Fruit fly (Drosophila melanogaster) whole organism, embryonic: ENCODE data around the gene CG2021.

ENCODE experiments used
- CG1024 ChIP-seq: fragments of 200-800 bp; sonication (Bioruptor generic); IDR thresholded peaks from 2 replicates; pipeline ENCODE4 v1.3.6; 2022; ENCODE audit warnings: missing biosample characterization, missing genetic modification characterization
- CG10321 ChIP-seq: fragments of 200-800 bp; sonication (Bioruptor generic); IDR thresholded peaks from 2 replicates; pipeline ENCODE4 v1.3.6; 2022; ENCODE audit warnings: missing biosample characterization, missing genetic modification characterization
- CG11456 ChIP-seq: fragments of 200-800 bp; sonication (Bioruptor generic); IDR thresholded peaks from 3 replicates; pipeline ENCODE4 v1.3.6; 2022; ENCODE audit warnings: missing biosample characterization, missing genetic modification characterization
- CG11695 ChIP-seq: fragments of 200-800 bp; sonication (Bioruptor generic); IDR thresholded peaks from 3 replicates; pipeline ENCODE4 v1.3.6; 2022; ENCODE audit warnings: missing biosample characterization, missing genetic modification characterization
- CG12769 ChIP-seq: fragments of 200-800 bp; sonication (Bioruptor generic); optimal IDR thresholded peaks from 2 replicates; lab custom pipeline; 2019; ENCODE audit warnings: missing biosample characterization, mild to moderate bottlenecking, missing genetic modification characterization, moderate library complexity
- CG13775 ChIP-seq: fragments of 200-800 bp; sonication (Bioruptor generic); optimal IDR thresholded peaks from 3 replicates; lab custom pipeline; 2017; ENCODE audit warnings: missing biosample characterization, mild to moderate bottlenecking, missing genetic modification characterization
- CG1529 ChIP-seq: fragments of 200-800 bp; sonication (Bioruptor generic); optimal IDR thresholded peaks from 3 replicates; lab custom pipeline; 2018; ENCODE audit warnings: missing biosample characterization, missing genetic modification characterization
- CG1602 ChIP-seq: fragments of 200-800 bp; sonication (Bioruptor generic); optimal IDR thresholded peaks from 3 replicates; lab custom pipeline; 2016; ENCODE audit warnings: missing biosample characterization, missing genetic modification characterization
- CG17186 ChIP-seq: fragments of 200-800 bp; sonication (Bioruptor generic); optimal IDR thresholded peaks from 3 replicates; lab custom pipeline; 2017; ENCODE audit warnings: missing biosample characterization, missing genetic modification reagents, missing genetic modification characterization
- CG1832 ChIP-seq: fragments of 200-800 bp; sonication (Bioruptor generic); optimal IDR thresholded peaks from 2 replicates; lab custom pipeline; 2017; ENCODE audit warnings: missing biosample characterization, mild to moderate bottlenecking, missing genetic modification characterization, inconsistent platforms
- CG2678 ChIP-seq: fragments of 200-800 bp; sonication (Bioruptor generic); optimal IDR thresholded peaks from 3 replicates; lab custom pipeline; 2019; ENCODE audit warnings: missing biosample characterization, mild to moderate bottlenecking, missing genetic modification characterization, moderate library complexity
- CG30020 ChIP-seq: fragments of 200-800 bp; optimal IDR thresholded peaks from 2 replicates; lab custom pipeline; 2019; ENCODE audit warnings: missing biosample characterization, mild to moderate bottlenecking, missing genetic modification characterization, moderate library complexity
- CG43689 ChIP-seq: fragments of 200-800 bp; sonication (Bioruptor generic); IDR thresholded peaks from 2 replicates; pipeline ENCODE4 v1.3.6; 2022; ENCODE audit warnings: missing biosample characterization, missing genetic modification characterization
- CG6689 ChIP-seq: fragments of 200-800 bp; sonication (Bioruptor generic); IDR thresholded peaks from 2 replicates; pipeline ENCODE4 v1.3.6; 2022; ENCODE audit warnings: missing biosample characterization, missing genetic modification characterization
- CG6854 ChIP-seq: fragments of 200-800 bp; sonication (Bioruptor generic); optimal IDR thresholded peaks from 3 replicates; lab custom pipeline; 2017; ENCODE audit warnings: missing biosample characterization, mild to moderate bottlenecking, missing genetic modification characterization
- CG8290 ChIP-seq, 3 experiments: fragments of 200-800 bp; sonication (Bioruptor generic); optimal IDR thresholded peaks; 2 replicates each; lab custom pipeline; 2016 to 2019; ENCODE audit warnings: missing biosample characterization in 3 of 3, missing genetic modification characterization in 3 of 3, mild to moderate bottlenecking in 2 of 3, moderate library complexity in 1 of 3
- CG8478 ChIP-seq: fragments of >200 bp; optimal IDR thresholded peaks from 2 replicates; lab custom pipeline; 2018
- CG9609 ChIP-seq: fragments of 200-800 bp; sonication (Bioruptor generic); optimal IDR thresholded peaks from 3 replicates; lab custom pipeline; 2016; ENCODE audit warnings: missing biosample characterization, missing genetic modification characterization
- CG9932 ChIP-seq: fragments of 200-800 bp; sonication (Bioruptor generic); IDR thresholded peaks from 2 replicates; pipeline ENCODE4 v1.3.6; 2022; ENCODE audit warnings: missing biosample characterization, missing genetic modification characterization
- CkIIα-i1 ChIP-seq: fragments of 200-800 bp; sonication (Bioruptor generic); IDR thresholded peaks from 2 replicates; pipeline ENCODE4 v1.3.6; 2022; ENCODE audit warnings: missing biosample characterization, missing genetic modification characterization
- D19B ChIP-seq: fragments of 200-800 bp; sonication (Bioruptor generic); optimal IDR thresholded peaks from 2 replicates; lab custom pipeline; 2017; ENCODE audit warnings: missing biosample characterization, mild to moderate bottlenecking, missing genetic modification characterization
- Doc2 ChIP-seq: fragments of 200-800 bp; sonication (Bioruptor generic); IDR thresholded peaks from 2 replicates; pipeline ENCODE4 v1.3.6; 2022; ENCODE audit warnings: missing biosample characterization, missing genetic modification characterization
- Hand ChIP-seq: fragments of 200-800 bp; sonication (Bioruptor generic); optimal IDR thresholded peaks from 2 replicates; lab custom pipeline; 2017; ENCODE audit warnings: mild to moderate bottlenecking, missing biosample characterization, missing genetic modification reagents, missing genetic modification characterization
- Hmx ChIP-seq: fragments of 200-800 bp; sonication (Bioruptor generic); optimal IDR thresholded peaks from 2 replicates; lab custom pipeline; 2016; ENCODE audit warnings: missing biosample characterization, missing genetic modification characterization
- Jarid2 ChIP-seq: fragments of 200-800 bp; sonication (Bioruptor generic); optimal IDR thresholded peaks from 3 replicates; lab custom pipeline; 2017; ENCODE audit warnings: mild to moderate bottlenecking, missing biosample characterization, missing genetic modification reagents, missing genetic modification characterization
- Trl ChIP-seq, 3 experiments: fragments of >200 bp in 2 of 3; fragments of 200-800 bp in 1 of 3; sonication (Bioruptor generic) in 1 of 3; optimal IDR thresholded peaks; 2 replicates in 1 of 3; 3 replicates in 2 of 3; lab custom pipeline; 2016 to 2017; ENCODE audit warnings: missing biosample characterization in 1 of 3, missing genetic modification characterization in 1 of 3
- Xrp1 ChIP-seq: fragments of 200-800 bp; sonication (Bioruptor generic); IDR thresholded peaks from 2 replicates; pipeline ENCODE4 v1.3.6; 2022; ENCODE audit warnings: missing biosample characterization, missing genetic modification characterization
- ara ChIP-seq: fragments of 200-800 bp; sonication (Bioruptor generic); IDR thresholded peaks from 2 replicates; pipeline ENCODE4 v1.3.6; 2022; ENCODE audit warnings: missing biosample characterization, missing genetic modification characterization
- ash1 ChIP-seq: fragments of 200-800 bp; sonication (Bioruptor generic); optimal IDR thresholded peaks from 2 replicates; lab custom pipeline; 2018; ENCODE audit warnings: missing biosample characterization, mild to moderate bottlenecking, missing genetic modification characterization
- dmrt11E ChIP-seq: fragments of 200-800 bp; sonication (Bioruptor generic); optimal IDR thresholded peaks from 3 replicates; lab custom pipeline; 2018; ENCODE audit warnings: missing biosample characterization, mild to moderate bottlenecking, missing genetic modification characterization, moderate library complexity
- gem ChIP-seq: fragments of 200-800 bp; sonication (Bioruptor generic); optimal IDR thresholded peaks from 2 replicates; lab custom pipeline; 2019; ENCODE audit warnings: missing biosample characterization, mild to moderate bottlenecking, missing genetic modification characterization, moderate library complexity
- gt ChIP-seq: fragments of 200-800 bp; sonication (Bioruptor generic); IDR thresholded peaks from 2 replicates; pipeline ENCODE4 v1.3.6; 2022; ENCODE audit warnings: missing biosample characterization, missing genetic modification characterization
- h ChIP-seq: fragments of >200 bp; optimal IDR thresholded peaks from 2 replicates; lab custom pipeline; 2017
- her ChIP-seq: fragments of 200-800 bp; sonication (Bioruptor generic); optimal IDR thresholded peaks from 2 replicates; lab custom pipeline; 2016; ENCODE audit warnings: missing biosample characterization, missing genetic modification characterization
- ind ChIP-seq: fragments of 200-800 bp; sonication (Bioruptor generic); optimal IDR thresholded peaks from 3 replicates; lab custom pipeline; 2016; ENCODE audit warnings: missing biosample characterization, missing genetic modification characterization
- jing ChIP-seq: fragments of 200-800 bp; sonication (Bioruptor generic); optimal IDR thresholded peaks from 2 replicates; lab custom pipeline; 2018; ENCODE audit warnings: missing biosample characterization, mild to moderate bottlenecking, missing genetic modification characterization
- lbe ChIP-seq: fragments of 200-800 bp; sonication (Bioruptor generic); optimal IDR thresholded peaks from 2 replicates; lab custom pipeline; 2016; ENCODE audit warnings: missing biosample characterization, mild to moderate bottlenecking, missing genetic modification characterization
- lmd ChIP-seq: fragments of 200-800 bp; sonication (Bioruptor generic); IDR thresholded peaks from 2 replicates; pipeline ENCODE4 v1.3.6; 2022; ENCODE audit warnings: missing biosample characterization, missing genetic modification characterization
- nau ChIP-seq: fragments of 200-800 bp; sonication (Bioruptor generic); optimal IDR thresholded peaks from 3 replicates; lab custom pipeline; 2017; ENCODE audit warnings: missing biosample characterization, mild to moderate bottlenecking, missing genetic modification characterization, missing genetic modification reagents
- odd ChIP-seq: fragments of 200-800 bp; sonication (Bioruptor generic); optimal IDR thresholded peaks from 2 replicates; lab custom pipeline; 2017; ENCODE audit warnings: missing biosample characterization, mild to moderate bottlenecking, missing genetic modification characterization
- p53 ChIP-seq: fragments of 200-800 bp; sonication (Bioruptor generic); optimal IDR thresholded peaks from 2 replicates; lab custom pipeline; 2016; ENCODE audit warnings: missing biosample characterization, missing genetic modification characterization
- pfk ChIP-seq: fragments of 200-800 bp; sonication (Bioruptor generic); optimal IDR thresholded peaks from 2 replicates; lab custom pipeline; 2018; ENCODE audit warnings: missing biosample characterization, mild to moderate bottlenecking, missing genetic modification characterization, moderate library complexity
- psq ChIP-seq: fragments of 200-800 bp; sonication (Bioruptor generic); optimal IDR thresholded peaks from 2 replicates; lab custom pipeline; 2017; ENCODE audit warnings: missing biosample characterization, missing genetic modification characterization
- sens ChIP-seq: fragments of 200-800 bp; sonication (Bioruptor generic); peaks from one replicate; lab custom pipeline; 2016; ENCODE audit warnings: missing biosample characterization, missing genetic modification characterization
- sens-2 ChIP-seq: fragments of 200-800 bp; sonication (Bioruptor generic); IDR thresholded peaks from 2 replicates; pipeline ENCODE4 v1.3.6; 2022; ENCODE audit warnings: missing biosample characterization, missing genetic modification characterization
- slou ChIP-seq: fragments of 200-800 bp; sonication (Bioruptor generic); optimal IDR thresholded peaks from 3 replicates; lab custom pipeline; 2016; ENCODE audit warnings: missing biosample characterization, missing genetic modification characterization
- tio ChIP-seq: fragments of 200-800 bp; sonication (Bioruptor generic); optimal IDR thresholded peaks from 2 replicates; lab custom pipeline; 2017; ENCODE audit warnings: missing biosample characterization, missing genetic modification characterization, inconsistent platforms
- tll ChIP-seq, 2 experiments: fragments of 200-800 bp in 1 of 2; fragments of >200 bp in 1 of 2; sonication (Bioruptor generic) in 1 of 2; optimal IDR thresholded peaks; 2 replicates each; lab custom pipeline; 2017 to 2019; ENCODE audit warnings: missing biosample characterization in 2 of 2, missing genetic modification characterization in 2 of 2, mild to moderate bottlenecking in 1 of 2, moderate library complexity in 1 of 2
- vnd ChIP-seq: fragments of 200-800 bp; sonication (Bioruptor generic); IDR thresholded peaks from 3 replicates; pipeline ENCODE4 v1.3.6; 2022; ENCODE audit warnings: missing biosample characterization, missing genetic modification characterization; ENCODE audit not compliant: partially characterized antibody
- z ChIP-seq: fragments of 200-800 bp; sonication (Bioruptor generic); IDR thresholded peaks from 3 replicates; pipeline ENCODE4 v1.3.6; 2022; ENCODE audit warnings: missing biosample characterization, missing genetic modification characterization

The CG2021 gene

DNA sequence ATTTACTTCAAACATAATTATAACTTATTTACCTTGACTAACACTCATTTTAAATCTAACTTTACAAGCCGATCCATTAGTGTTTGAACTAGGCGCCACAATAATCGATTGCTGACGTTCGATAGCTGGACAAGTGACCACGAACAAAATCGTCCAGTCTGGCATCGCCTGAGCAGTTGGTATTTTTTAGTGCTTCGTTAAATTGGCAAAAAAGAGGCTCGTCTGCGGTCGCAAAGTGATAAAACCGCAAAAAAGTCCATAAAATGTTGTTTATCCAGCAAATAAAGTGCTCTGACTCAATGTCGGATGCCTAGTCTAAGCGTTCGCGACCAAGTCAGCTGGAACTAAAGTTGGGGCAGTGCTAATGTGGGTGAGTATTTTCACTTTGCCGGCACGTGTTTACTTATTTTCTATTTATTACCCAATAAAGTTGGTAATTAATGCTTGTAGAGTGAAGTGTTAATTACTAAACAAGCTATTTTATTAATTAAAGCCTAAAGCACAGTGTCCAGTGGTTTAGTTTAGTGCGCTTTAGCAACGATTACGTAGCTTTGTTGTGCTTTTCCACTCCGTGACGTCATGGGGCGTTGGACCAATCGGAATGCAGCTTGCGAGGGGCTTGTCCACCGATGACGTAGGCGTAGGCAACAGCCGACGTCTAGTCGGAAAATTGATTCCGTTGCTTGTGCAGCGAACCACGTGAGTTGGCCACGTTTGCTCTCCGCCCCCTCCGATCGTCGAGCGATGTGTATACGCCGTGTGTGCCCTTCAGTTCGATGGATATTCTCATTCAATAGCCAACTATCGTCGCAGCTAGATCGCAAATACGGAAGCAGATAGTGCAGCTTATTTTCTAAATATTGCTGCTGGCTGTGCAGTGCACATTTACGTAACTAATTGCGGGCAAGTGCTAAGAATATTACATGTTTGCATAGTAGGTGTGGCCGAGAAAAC, 38.6 kb downstream of the CG2021 start, which contains the start of gene Gk2 (continued):
- TF ChIP-seq Hand = no peak
- TF ChIP-seq vnd (GFP tag; lab: Robert Waterston, UW) = peak; percentile 55; the same call in 1 of the 3 replicates
- TF ChIP-seq CG10321 (GFP tag; lab: Robert Waterston, UW) = no peak
- TF ChIP-seq CG8478 (lab: Kevin White, UChicago) = no peak
- TF ChIP-seq slou = no peak
- TF ChIP-seq CG30020 (tag; lab: Kevin White, UChicago) = no peak
- no peak for TF ChIP-seq nau (GFP tag; lab: Kevin White, UChicago)
- TF ChIP-seq CG17186 = no peak
- TF ChIP-seq lmd (GFP tag; lab: Robert Waterston, UW) = no peak
- TF ChIP-seq CG11695 (GFP tag; lab: Robert Waterston, UW) = no peak
- no peak for TF ChIP-seq CG2678 (tag; lab: Kevin White, UChicago)
- TF ChIP-seq her (GFP tag; lab: Kevin White, UChicago) = no peak
- no peak for TF ChIP-seq dmrt11E (tag; lab: Kevin White, UChicago)
- no peak for TF ChIP-seq Doc2 (GFP tag; lab: Robert Waterston, UW)
- TF ChIP-seq odd (GFP tag; lab: Kevin White, UChicago) = no peak
- TF ChIP-seq CG13775 (GFP tag; lab: Kevin White, UChicago) = no peak
- TF ChIP-seq ara (GFP tag; lab: Robert Waterston, UW) = no peak
- TF ChIP-seq CG1832 (GFP tag; lab: Kevin White, UChicago) = no peak
- no peak for TF ChIP-seq z (GFP tag; lab: Robert Waterston, UW)
- no peak for TF ChIP-seq Hmx (GFP tag; lab: Kevin White, UChicago)
- TF ChIP-seq CG1602 (GFP tag; lab: Kevin White, UChicago) = no peak
- TF ChIP-seq D19B (GFP tag; lab: Kevin White, UChicago) = no peak
- no peak for TF ChIP-seq psq (GFP tag; lab: Kevin White, UChicago)
- no peak for TF ChIP-seq CG8290 (GFP tag; optimal IDR thresholded peaks at IDR 0.05; lab: Kevin White, UChicago)
- peak in 1 of 2 experiments; percentile 11 for TF ChIP-seq CG8290 (tag; optimal IDR thresholded peaks at IDR 0.05; lab: Kevin White, UChicago)
- TF ChIP-seq CG9609 (GFP tag; lab: Kevin White, UChicago) = no peak
- TF ChIP-seq ind = no peak
- no peak for TF ChIP-seq ash1 (GFP tag; lab: Kevin White, UChicago)
- no peak for TF ChIP-seq tio (GFP tag; lab: Kevin White, UChicago)
- TF ChIP-seq p53 (GFP tag; lab: Kevin White, UChicago) = no peak
- TF ChIP-seq CG9932 (GFP tag; lab: Robert Waterston, UW) = no peak
- TF ChIP-seq jing (GFP tag; lab: Kevin White, UChicago) = no peak
- TF ChIP-seq lbe (GFP tag; lab: Kevin White, UChicago) = no peak
- TF ChIP-seq Trl (optimal IDR thresholded peaks at IDR 0.05; lab: Kevin White, UChicago) = no peak
- TF ChIP-seq Trl (GFP tag; optimal IDR thresholded peaks at IDR 0.05; lab: Kevin White, UChicago) = no peak
- TF ChIP-seq h (lab: Kevin White, UChicago) = no peak
- no peak for TF ChIP-seq CG6689
- no peak for TF ChIP-seq sens-2 (GFP tag; lab: Robert Waterston, UW)
- TF ChIP-seq CG11456 = no peak
- no peak for TF ChIP-seq CkIIα-i1 (GFP tag; lab: Robert Waterston, UW)
- no peak for TF ChIP-seq CG43689 (GFP tag; lab: Robert Waterston, UW)
- TF ChIP-seq tll (GFP tag; optimal IDR thresholded peaks at IDR 0.05; lab: Kevin White, UChicago) = no peak
- TF ChIP-seq CG6854 = no peak
- TF ChIP-seq gt (GFP tag; lab: Robert Waterston, UW) = no peak
- TF ChIP-seq pfk = no peak
- TF ChIP-seq gem (tag; lab: Kevin White, UChicago) = no peak
- 0 out of 2 replicates have a peak, but pooled peaks have one; percentile 8 for TF ChIP-seq Xrp1 (GFP tag; lab: Robert Waterston, UW)
- TF ChIP-seq CG12769 (tag; lab: Kevin White, UChicago) = no peak
- TF ChIP-seq CG1529 (GFP tag; lab: Kevin White, UChicago) = no peak
- TF ChIP-seq CG1024 (GFP tag; lab: Robert Waterston, UW) = no peak
- TF ChIP-seq Jarid2 = no peak
- TF ChIP-seq sens (GFP tag; lab: Kevin White, UChicago) = peak; percentile 72
